Worm (Caenorhabditis elegans) whole organism, mixed stage, embryonic: ENCODE data around the gene glt-6.
A peak's percentile ranks its signal among the peaks of the same experiment; 100 is the strongest.

Experiments used
- bed-3 ChIP-seq: fragments of 200-800 bp; sonication (Bioruptor generic); optimal IDR thresholded peaks from 3 replicates; lab custom pipeline; 2018; ENCODE audit warnings: mild to moderate bottlenecking, missing genetic modification characterization, moderate library complexity, missing compliant biosample characterization
- blmp-1 ChIP-seq: fragments of 150-350 bp; optimal IDR thresholded peaks from 2 replicates; lab custom pipeline; 2014; ENCODE audit warnings: missing biosample characterization, missing genetic modification characterization
- ceh-43 ChIP-seq: fragments of 200-800 bp; sonication (Bioruptor generic); optimal IDR thresholded peaks from 2 replicates; lab custom pipeline; 2018; ENCODE audit warnings: mild to moderate bottlenecking, missing genetic modification characterization, moderate library complexity, missing compliant biosample characterization
- ces-1 ChIP-seq: fragments of 150-350 bp; optimal IDR thresholded peaks from 2 replicates; lab custom pipeline; 2014; ENCODE audit warnings: missing biosample characterization, missing genetic modification reagents, missing genetic modification characterization
- elt-1 ChIP-seq: sonication (generic microtip); optimal IDR thresholded peaks from 2 replicates; lab custom pipeline; 2017; ENCODE audit warnings: missing genetic modification characterization, mild to moderate bottlenecking, missing compliant biosample characterization, antibody characterized with exemption, moderate library complexity, borderline replicate concordance; ENCODE audit not compliant: insufficient read depth
- elt-3 ChIP-seq: fragments of 150-350 bp; optimal IDR thresholded peaks from 2 replicates; lab custom pipeline; 2014; ENCODE audit warnings: missing biosample characterization, missing genetic modification characterization
- ham-2 ChIP-seq: fragments of 200-800 bp; sonication (Bioruptor generic); optimal IDR thresholded peaks from 2 replicates; lab custom pipeline; 2018; ENCODE audit warnings: mild to moderate bottlenecking, missing genetic modification characterization, missing compliant biosample characterization
- mep-1 ChIP-seq: fragments of 150-350 bp; optimal IDR thresholded peaks from 2 replicates; lab custom pipeline; 2017; ENCODE audit warnings: missing biosample characterization, missing genetic modification reagents, missing genetic modification characterization, inconsistent platforms
- nhr-12 ChIP-seq: fragments of 150-350 bp; optimal IDR thresholded peaks from 2 replicates; lab custom pipeline; 2014; ENCODE audit warnings: missing biosample characterization, missing genetic modification characterization
- nhr-237 ChIP-seq: fragments of 150-350 bp; optimal IDR thresholded peaks from 2 replicates; lab custom pipeline; 2014; ENCODE audit warnings: missing biosample characterization, missing genetic modification characterization
- nhr-76 ChIP-seq: sonication (generic microtip); optimal IDR thresholded peaks from 2 replicates; lab custom pipeline; 2017; ENCODE audit warnings: missing biosample characterization, missing genetic modification characterization
- snpc-4 ChIP-seq: fragments of 150-350 bp; optimal IDR thresholded peaks from 2 replicates; lab custom pipeline; 2014; ENCODE audit warnings: missing biosample characterization, missing genetic modification characterization
- sptf-1 ChIP-seq: sonication (generic microtip); optimal IDR thresholded peaks from 2 replicates; lab custom pipeline; 2017; ENCODE audit warnings: mild to moderate bottlenecking, missing genetic modification characterization, moderate library complexity, missing compliant biosample characterization
- zip-8 ChIP-seq: fragments of 150-350 bp; optimal IDR thresholded peaks from 2 replicates; lab custom pipeline; 2014; ENCODE audit warnings: missing biosample characterization, missing genetic modification characterization

ce11 chrIV:7552958-7553553 is 49.6 kb downstream of the glt-6 start, which contains the start of gene dif-1:
- no peak for TF ChIP-seq ces-1 (GFP tag; lab: Kevin White, UChicago)
- no peak for TF ChIP-seq ham-2 (GFP tag; lab: Kevin White, UChicago)
- no peak for TF ChIP-seq elt-1
- no peak for TF ChIP-seq blmp-1 (tag; lab: Kevin White, UChicago)
- TF ChIP-seq nhr-237 (tag; lab: Kevin White, UChicago): no peak
- no peak for TF ChIP-seq nhr-76
- TF ChIP-seq elt-3: no peak
- TF ChIP-seq bed-3: no peak
- TF ChIP-seq nhr-12 (tag; lab: Kevin White, UChicago): peak; percentile 90
- TF ChIP-seq zip-8 (tag; lab: Kevin White, UChicago): no peak
- no peak for TF ChIP-seq sptf-1 (tag; lab: Kevin White, UChicago)
- TF ChIP-seq ceh-43 (GFP tag; lab: Kevin White, UChicago): no peak
- no peak for TF ChIP-seq snpc-4
- no peak for TF ChIP-seq mep-1 (tag; lab: Kevin White, UChicago)
